Fruit fly (Drosophila melanogaster) whole organism, embryonic: ENCODE results near the gene CG32276.

Experiments
- ATbp ChIP-seq: fragments of 200-800 bp; sonication (Bioruptor generic); optimal IDR thresholded peaks from 2 replicates; lab custom pipeline; 2017; ENCODE audit warnings: missing biosample characterization, mild to moderate bottlenecking, missing genetic modification characterization, missing genetic modification reagents
- Atf-2 ChIP-seq: fragments of 200-800 bp; sonication (Bioruptor generic); optimal IDR thresholded peaks from 2 replicates; lab custom pipeline; 2016; ENCODE audit warnings: missing biosample characterization, missing genetic modification characterization
- CG10209 ChIP-seq: fragments of 200-800 bp; sonication (Bioruptor generic); optimal IDR thresholded peaks from 3 replicates; lab custom pipeline; 2017; ENCODE audit warnings: missing biosample characterization, mild to moderate bottlenecking, missing genetic modification characterization, missing genetic modification reagents
- CG10267 ChIP-seq: fragments of 200-800 bp; sonication (Bioruptor generic); optimal IDR thresholded peaks from 2 replicates; lab custom pipeline; 2018; ENCODE audit warnings: missing biosample characterization, mild to moderate bottlenecking, missing genetic modification characterization, moderate library complexity
- CG15269 ChIP-seq: fragments of 200-800 bp; sonication (Bioruptor generic); optimal IDR thresholded peaks from 2 replicates; lab custom pipeline; 2018; ENCODE audit warnings: missing biosample characterization, mild to moderate bottlenecking, missing genetic modification characterization, moderate library complexity
- CG1603 ChIP-seq: fragments of 200-800 bp; sonication (Bioruptor generic); optimal IDR thresholded peaks from 2 replicates; lab custom pipeline; 2019; ENCODE audit warnings: missing biosample characterization, mild to moderate bottlenecking, missing genetic modification characterization, moderate library complexity
- CG17361 ChIP-seq: fragments of 200-800 bp; sonication (Bioruptor generic); IDR thresholded peaks from 3 replicates; pipeline ENCODE4 v1.3.6; 2022; ENCODE audit warnings: missing biosample characterization, missing genetic modification characterization
- CG17385 ChIP-seq: fragments of 200-800 bp; sonication (Bioruptor generic); optimal IDR thresholded peaks from 3 replicates; lab custom pipeline; 2018; ENCODE audit warnings: missing biosample characterization, mild to moderate bottlenecking, missing genetic modification characterization
- CG17829 ChIP-seq: fragments of 200-800 bp; optimal IDR thresholded peaks from 2 replicates; lab custom pipeline; 2019; ENCODE audit warnings: missing biosample characterization, mild to moderate bottlenecking, missing genetic modification characterization, moderate library complexity
- CG18262 ChIP-seq: fragments of 200-800 bp; optimal IDR thresholded peaks from 3 replicates; lab custom pipeline; 2019; ENCODE audit warnings: missing biosample characterization, mild to moderate bottlenecking, missing genetic modification characterization, moderate library complexity
- CG2712 ChIP-seq: fragments of 200-800 bp; optimal IDR thresholded peaks from 3 replicates; lab custom pipeline; 2019; ENCODE audit warnings: missing biosample characterization, mild to moderate bottlenecking, missing genetic modification characterization, moderate library complexity
- CG3995 ChIP-seq: fragments of 200-800 bp; sonication (Bioruptor generic); optimal IDR thresholded peaks from 3 replicates; lab custom pipeline; 2016; ENCODE audit warnings: missing biosample characterization, missing genetic modification characterization
- CG4424 ChIP-seq: fragments of 200-800 bp; sonication (Bioruptor generic); optimal IDR thresholded peaks from 3 replicates; lab custom pipeline; 2016; ENCODE audit warnings: missing biosample characterization, missing genetic modification characterization
- CG4730 ChIP-seq: fragments of 200-800 bp; sonication (Bioruptor generic); IDR thresholded peaks from 2 replicates; pipeline ENCODE4 v1.3.6; 2022; ENCODE audit warnings: missing biosample characterization, missing genetic modification characterization
- CG8388 ChIP-seq: fragments of 200-800 bp; sonication (Bioruptor generic); optimal IDR thresholded peaks from 2 replicates; lab custom pipeline; 2019; ENCODE audit warnings: missing biosample characterization, mild to moderate bottlenecking, missing genetic modification characterization, moderate library complexity
- CG8924 ChIP-seq: fragments of 200-800 bp; optimal IDR thresholded peaks from 3 replicates; lab custom pipeline; 2019; ENCODE audit warnings: missing biosample characterization, mild to moderate bottlenecking, missing genetic modification characterization, moderate library complexity
- CoRest ChIP-seq: fragments of 200-800 bp; sonication (Bioruptor generic); optimal IDR thresholded peaks from 3 replicates; lab custom pipeline; 2018; ENCODE audit warnings: missing biosample characterization, mild to moderate bottlenecking, missing genetic modification characterization, moderate library complexity
- Doc2 ChIP-seq: fragments of 200-800 bp; sonication (Bioruptor generic); IDR thresholded peaks from 2 replicates; pipeline ENCODE4 v1.3.6; 2022; ENCODE audit warnings: missing biosample characterization, missing genetic modification characterization
- Drgx ChIP-seq: fragments of 200-800 bp; sonication (Bioruptor generic); IDR thresholded peaks from 2 replicates; pipeline ENCODE4 v1.3.6; 2022; ENCODE audit warnings: missing biosample characterization, missing genetic modification characterization
- Ets65A ChIP-seq: fragments of 200-800 bp; sonication (Bioruptor generic); peaks from one replicate; lab custom pipeline; 2016; ENCODE audit warnings: missing biosample characterization, missing genetic modification characterization
- Hr3 ChIP-seq: fragments of 200-800 bp; sonication (Bioruptor generic); optimal IDR thresholded peaks from 3 replicates; lab custom pipeline; 2016; ENCODE audit warnings: missing biosample characterization, missing genetic modification characterization
- Hr51 ChIP-seq, 2 experiments: fragments of 200-800 bp; sonication (Bioruptor generic); optimal IDR thresholded peaks; 2 replicates in 1 of 2; 3 replicates in 1 of 2; lab custom pipeline; 2016 to 2018; ENCODE audit warnings: missing biosample characterization in 2 of 2, missing genetic modification characterization in 2 of 2, mild to moderate bottlenecking in 1 of 2, moderate library complexity in 1 of 2
- Oli ChIP-seq: fragments of 200-800 bp; sonication (Bioruptor generic); optimal IDR thresholded peaks from 2 replicates; lab custom pipeline; 2018; ENCODE audit warnings: missing biosample characterization, mild to moderate bottlenecking, missing genetic modification characterization, moderate library complexity
- Ptx1 ChIP-seq: fragments of 200-800 bp; sonication (Bioruptor generic); IDR thresholded peaks from 2 replicates; pipeline ENCODE4 v1.3.6; 2022; ENCODE audit warnings: missing biosample characterization, missing genetic modification characterization
- Sox100B ChIP-seq: fragments of 200-800 bp; sonication (Bioruptor generic); optimal IDR thresholded peaks from 3 replicates; lab custom pipeline; 2018; ENCODE audit warnings: missing biosample characterization, mild to moderate bottlenecking, missing genetic modification characterization
- Sox102F ChIP-seq: fragments of 200-800 bp; sonication (Bioruptor generic); optimal IDR thresholded peaks from 2 replicates; lab custom pipeline; 2018; ENCODE audit warnings: missing biosample characterization, mild to moderate bottlenecking, missing genetic modification characterization, moderate library complexity
- Xbp1 ChIP-seq: fragments of 200-800 bp; sonication (Bioruptor generic); optimal IDR thresholded peaks from 3 replicates; lab custom pipeline; 2016; ENCODE audit warnings: missing biosample characterization, mild to moderate bottlenecking, missing genetic modification characterization
- az2 ChIP-seq: fragments of 200-800 bp; sonication (Bioruptor generic); optimal IDR thresholded peaks from 3 replicates; lab custom pipeline; 2016; ENCODE audit warnings: missing biosample characterization, missing genetic modification characterization
- br ChIP-seq: fragments of >200 bp; optimal IDR thresholded peaks from 2 replicates; lab custom pipeline; 2017
- bsh ChIP-seq, 2 experiments: fragments of 200-800 bp; sonication (Bioruptor generic); optimal IDR thresholded peaks; 2 replicates each; lab custom pipeline; 2017 to 2018; ENCODE audit warnings: mild to moderate bottlenecking in 2 of 2, missing biosample characterization in 2 of 2, missing genetic modification characterization in 2 of 2, moderate library complexity in 1 of 2
- chinmo ChIP-seq: fragments of 200-800 bp; sonication (Bioruptor generic); IDR thresholded peaks from 4 replicates; pipeline ENCODE4 v1.3.6; 2022; ENCODE audit warnings: missing biosample characterization, missing genetic modification characterization; ENCODE audit not compliant: partially characterized antibody
- crol ChIP-seq: fragments of 200-800 bp; sonication (Bioruptor generic); IDR thresholded peaks from 2 replicates; pipeline ENCODE4 v1.3.6; 2022; ENCODE audit warnings: missing biosample characterization, missing genetic modification characterization
- dimm ChIP-seq: fragments of 200-800 bp; sonication (Bioruptor generic); IDR thresholded peaks from 2 replicates; pipeline ENCODE4 v1.3.6; 2022; ENCODE audit warnings: missing biosample characterization, missing genetic modification characterization
- dmrt11E ChIP-seq: fragments of 200-800 bp; sonication (Bioruptor generic); optimal IDR thresholded peaks from 3 replicates; lab custom pipeline; 2018; ENCODE audit warnings: missing biosample characterization, mild to moderate bottlenecking, missing genetic modification characterization, moderate library complexity
- dmrt99B ChIP-seq: fragments of 200-800 bp; sonication (Bioruptor generic); optimal IDR thresholded peaks from 2 replicates; lab custom pipeline; 2018; ENCODE audit warnings: missing biosample characterization, mild to moderate bottlenecking, missing genetic modification characterization, moderate library complexity
- fd96Cb ChIP-seq: fragments of 200-800 bp; sonication (Bioruptor generic); optimal IDR thresholded peaks from 2 replicates; lab custom pipeline; 2018; ENCODE audit warnings: missing biosample characterization, mild to moderate bottlenecking, missing genetic modification characterization, moderate library complexity
- gem ChIP-seq: fragments of 200-800 bp; sonication (Bioruptor generic); optimal IDR thresholded peaks from 2 replicates; lab custom pipeline; 2019; ENCODE audit warnings: missing biosample characterization, mild to moderate bottlenecking, missing genetic modification characterization, moderate library complexity
- grau ChIP-seq: fragments of 200-800 bp; optimal IDR thresholded peaks from 3 replicates; lab custom pipeline; 2019; ENCODE audit warnings: missing biosample characterization, mild to moderate bottlenecking, missing genetic modification characterization, moderate library complexity
- kay ChIP-seq: fragments of 200-800 bp; sonication (Bioruptor generic); optimal IDR thresholded peaks from 2 replicates; lab custom pipeline; 2016; ENCODE audit warnings: missing biosample characterization, missing genetic modification characterization
- lbe ChIP-seq: fragments of 200-800 bp; sonication (Bioruptor generic); optimal IDR thresholded peaks from 2 replicates; lab custom pipeline; 2016; ENCODE audit warnings: missing biosample characterization, mild to moderate bottlenecking, missing genetic modification characterization
- phol ChIP-seq: fragments of 200-800 bp; sonication (Bioruptor generic); optimal IDR thresholded peaks from 3 replicates; lab custom pipeline; 2018; ENCODE audit warnings: missing biosample characterization, mild to moderate bottlenecking, missing genetic modification characterization, moderate library complexity
- sc ChIP-seq, 3 experiments: fragments of >200 bp in 2 of 3; fragments of 200-800 bp in 1 of 3; sonication (Bioruptor generic) in 1 of 3; optimal IDR thresholded peaks; 2 replicates in 2 of 3; 3 replicates in 1 of 3; lab custom pipeline; 2017; ENCODE audit warnings: mild to moderate bottlenecking in 1 of 3, missing biosample characterization in 1 of 3, missing genetic modification characterization in 1 of 3, missing genetic modification reagents in 1 of 3
- sens ChIP-seq: fragments of 200-800 bp; sonication (Bioruptor generic); peaks from one replicate; lab custom pipeline; 2016; ENCODE audit warnings: missing biosample characterization, missing genetic modification characterization
- slou ChIP-seq: fragments of 200-800 bp; sonication (Bioruptor generic); optimal IDR thresholded peaks from 3 replicates; lab custom pipeline; 2016; ENCODE audit warnings: missing biosample characterization, missing genetic modification characterization
- trem ChIP-seq: fragments of 200-800 bp; optimal IDR thresholded peaks from 3 replicates; lab custom pipeline; 2019; ENCODE audit warnings: missing biosample characterization, mild to moderate bottlenecking, missing genetic modification characterization, moderate library complexity
- twi ChIP-seq: fragments of 200-800 bp; optimal IDR thresholded peaks from 2 replicates; lab custom pipeline; 2019; ENCODE audit warnings: missing biosample characterization, mild to moderate bottlenecking, missing genetic modification characterization, moderate library complexity
- vfl ChIP-seq: fragments of 200-800 bp; sonication (Bioruptor generic); optimal IDR thresholded peaks from 2 replicates; lab custom pipeline; 2016; ENCODE audit warnings: missing biosample characterization, missing genetic modification characterization
- vvl ChIP-seq: fragments of 200-800 bp; sonication (Bioruptor generic); IDR thresholded peaks from 2 replicates; pipeline ENCODE4 v1.3.6; 2022; ENCODE audit warnings: missing biosample characterization, missing genetic modification characterization

The CG32276 gene

dm6 chr3L:3240597-3241367 lies 41.9 kb upstream of the CG32276 start:
- TF ChIP-seq twi: peak; percentile 8
- TF ChIP-seq br: no peak
- peak; percentile 5 for TF ChIP-seq CG10267 (tag; lab: Kevin White, UChicago)
- peak; percentile 25 for TF ChIP-seq CG8924
- 0 out of 4 replicates have a peak, but pooled peaks have one; percentile 28 for TF ChIP-seq chinmo (GFP tag; lab: Robert Waterston, UW)
- TF ChIP-seq Ptx1 (GFP tag; lab: Robert Waterston, UW): 0 out of 2 replicates have a peak, but pooled peaks have one; percentile 11
- TF ChIP-seq dmrt99B (tag; lab: Kevin White, UChicago): peak; percentile 77
- peak; percentile 49 for TF ChIP-seq CG15269
- peak; percentile 21 for TF ChIP-seq ATbp (GFP tag; lab: Kevin White, UChicago)
- TF ChIP-seq CG17829 (tag; lab: Kevin White, UChicago): peak; percentile 11
- peak; percentile 42 for TF ChIP-seq grau (tag; lab: Kevin White, UChicago)
- no peak for TF ChIP-seq CG3995 (GFP tag; lab: Kevin White, UChicago)
- TF ChIP-seq Sox102F: peak; percentile 70
- peak; percentile 12 for TF ChIP-seq Xbp1 (GFP tag; lab: Kevin White, UChicago)
- TF ChIP-seq Hr3 (GFP tag; lab: Kevin White, UChicago): peak; percentile 25
- peak; percentile 45 for TF ChIP-seq CG18262 (tag; lab: Kevin White, UChicago)
- TF ChIP-seq phol (tag; lab: Kevin White, UChicago): peak; percentile 34
- no peak for TF ChIP-seq Atf-2
- TF ChIP-seq Doc2: no peak
- peak; percentile 17 for TF ChIP-seq trem (tag; lab: Kevin White, UChicago)
- peak; percentile 70 for TF ChIP-seq crol (GFP tag; lab: Robert Waterston, UW)
- TF ChIP-seq dimm (GFP tag; lab: Robert Waterston, UW): peak; percentile 6; the same call in 1 of the 2 replicates
- TF ChIP-seq kay (GFP tag; lab: Kevin White, UChicago): no peak
- peak; percentile 29 for TF ChIP-seq az2 (GFP tag; lab: Kevin White, UChicago)
- peak; percentile 84 for TF ChIP-seq Drgx (GFP tag; lab: Robert Waterston, UW)
- TF ChIP-seq sc (optimal IDR thresholded peaks at IDR 0.05; lab: Kevin White, UChicago): no peak
- TF ChIP-seq sc (GFP tag; optimal IDR thresholded peaks at IDR 0.05; lab: Kevin White, UChicago): peak; percentile 4
- TF ChIP-seq CG2712 (tag; lab: Kevin White, UChicago): peak; percentile 53
- TF ChIP-seq CG1603 (tag; lab: Kevin White, UChicago): peak; percentile 2
- peak; percentile 49 for TF ChIP-seq CG17385 (GFP tag; lab: Kevin White, UChicago)
- peak; percentile 55 for TF ChIP-seq dmrt11E (tag; lab: Kevin White, UChicago)
- peak in 1 of 2 experiments; percentile 65 for TF ChIP-seq Hr51 (GFP tag; optimal IDR thresholded peaks at IDR 0.05; lab: Kevin White, UChicago)
- TF ChIP-seq Oli: peak; percentile 51
- TF ChIP-seq vvl (GFP tag; lab: Robert Waterston, UW): peak; percentile 26; the same call in 1 of the 2 replicates
- TF ChIP-seq vfl (GFP tag; lab: Kevin White, UChicago): no peak
- TF ChIP-seq CG4730 (GFP tag; lab: Robert Waterston, UW): no peak
- TF ChIP-seq bsh (GFP tag; optimal IDR thresholded peaks at IDR 0.05; lab: Kevin White, UChicago): peak; percentile 66 to 92
- peak; percentile 63 for TF ChIP-seq gem
- TF ChIP-seq CoRest (tag; lab: Kevin White, UChicago): peak; percentile 50
- TF ChIP-seq CG17361 (GFP tag; lab: Robert Waterston, UW): 0 out of 3 replicates have a peak, but pooled peaks have one; percentile 32
- peak; percentile 38 for TF ChIP-seq fd96Cb (tag; lab: Kevin White, UChicago)
- TF ChIP-seq CG8388 (GFP tag; lab: Kevin White, UChicago): peak; percentile 30
- peak; percentile 94 for TF ChIP-seq lbe
- TF ChIP-seq Ets65A (GFP tag; lab: Kevin White, UChicago): peak; percentile 25
- peak; percentile 28 for TF ChIP-seq Sox100B
- TF ChIP-seq CG4424: peak; percentile 3
- no peak for TF ChIP-seq slou
- TF ChIP-seq sens (GFP tag; lab: Kevin White, UChicago): no peak
- peak; percentile 12 for TF ChIP-seq CG10209 (GFP tag; lab: Kevin White, UChicago)
